Fruit fly (Drosophila melanogaster) whole organism, embryonic: ENCODE data around the gene Gyc89Da.
A peak's percentile ranks its signal among the peaks of the same experiment; 100 is the strongest.

Experiments used
- BtbVII ChIP-seq: fragments of 200-800 bp; sonication (Bioruptor generic); optimal IDR thresholded peaks from 3 replicates; lab custom pipeline; 2017; ENCODE audit warnings: missing biosample characterization, mild to moderate bottlenecking, missing genetic modification characterization
- CG11085 ChIP-seq: fragments of 200-800 bp; sonication (Bioruptor generic); IDR thresholded peaks from 2 replicates; pipeline ENCODE4 v1.3.6; 2022; ENCODE audit warnings: missing biosample characterization, missing genetic modification characterization
- CG11247 ChIP-seq: fragments of 200-800 bp; sonication (Bioruptor generic); IDR thresholded peaks from 2 replicates; pipeline ENCODE4 v1.3.6; 2022; ENCODE audit warnings: missing biosample characterization, missing genetic modification characterization
- CG1233 ChIP-seq: fragments of 200-800 bp; sonication (Bioruptor generic); optimal IDR thresholded peaks from 4 replicates; lab custom pipeline; 2018; ENCODE audit warnings: missing biosample characterization, mild to moderate bottlenecking, missing genetic modification characterization
- CG17385 ChIP-seq: fragments of 200-800 bp; sonication (Bioruptor generic); optimal IDR thresholded peaks from 3 replicates; lab custom pipeline; 2018; ENCODE audit warnings: missing biosample characterization, mild to moderate bottlenecking, missing genetic modification characterization
- CG17829 ChIP-seq: fragments of 200-800 bp; optimal IDR thresholded peaks from 2 replicates; lab custom pipeline; 2019; ENCODE audit warnings: missing biosample characterization, mild to moderate bottlenecking, missing genetic modification characterization, moderate library complexity
- CG34422 ChIP-seq: fragments of 200-800 bp; sonication (Bioruptor generic); IDR thresholded peaks from 3 replicates; pipeline ENCODE4 v1.3.6; 2022; ENCODE audit warnings: missing biosample characterization, missing genetic modification characterization
- CG4282 ChIP-seq: fragments of 200-800 bp; sonication (Bioruptor generic); optimal IDR thresholded peaks from 2 replicates; lab custom pipeline; 2016; ENCODE audit warnings: missing biosample characterization, missing genetic modification characterization
- CG6683 ChIP-seq: fragments of 200-800 bp; sonication (Bioruptor generic); optimal IDR thresholded peaks from 2 replicates; lab custom pipeline; 2017; ENCODE audit warnings: missing biosample characterization, mild to moderate bottlenecking, missing genetic modification characterization, missing genetic modification reagents
- CG8478 ChIP-seq: fragments of >200 bp; optimal IDR thresholded peaks from 2 replicates; lab custom pipeline; 2018
- CG8944 ChIP-seq: fragments of 200-800 bp; sonication (Bioruptor generic); optimal IDR thresholded peaks from 3 replicates; lab custom pipeline; 2016; ENCODE audit warnings: missing biosample characterization, missing genetic modification characterization
- CG9797 ChIP-seq: fragments of 200-800 bp; sonication (Bioruptor generic); optimal IDR thresholded peaks from 3 replicates; lab custom pipeline; 2018; ENCODE audit warnings: missing biosample characterization, mild to moderate bottlenecking, missing genetic modification characterization
- Dfd ChIP-seq, 2 experiments: fragments of >200 bp; optimal IDR thresholded peaks; 2 replicates each; lab custom pipeline; 2017; ENCODE audit warnings: missing biosample characterization in 2 of 2, missing genetic modification characterization in 2 of 2
- Dp ChIP-seq: fragments of 200-800 bp; sonication (Bioruptor generic); optimal IDR thresholded peaks from 2 replicates; lab custom pipeline; 2018; ENCODE audit warnings: missing biosample characterization, mild to moderate bottlenecking, missing genetic modification characterization, moderate library complexity
- E2f2 ChIP-seq: fragments of 200-800 bp; sonication (Bioruptor generic); IDR thresholded peaks from 2 replicates; pipeline ENCODE4 v1.3.6; 2022; ENCODE audit warnings: missing biosample characterization, missing genetic modification characterization
- Ets65A ChIP-seq: fragments of 200-800 bp; sonication (Bioruptor generic); peaks from one replicate; lab custom pipeline; 2016; ENCODE audit warnings: missing biosample characterization, missing genetic modification characterization
- GATAe ChIP-seq: fragments of 200-800 bp; sonication (Bioruptor generic); conservative IDR thresholded peaks from 2 replicates; pipeline ENCODE4 v1.3.6; 2022; ENCODE audit warnings: missing biosample characterization, missing genetic modification characterization
- H15 ChIP-seq: fragments of 200-800 bp; sonication (Bioruptor generic); IDR thresholded peaks from 3 replicates; pipeline ENCODE4 v1.3.6; 2022; ENCODE audit warnings: missing biosample characterization, missing genetic modification characterization
- Hmx ChIP-seq: fragments of 200-800 bp; sonication (Bioruptor generic); optimal IDR thresholded peaks from 2 replicates; lab custom pipeline; 2016; ENCODE audit warnings: missing biosample characterization, missing genetic modification characterization
- Lim3 ChIP-seq: fragments of 200-800 bp; sonication (Bioruptor generic); IDR thresholded peaks from 2 replicates; pipeline ENCODE4 v1.3.6; 2022; ENCODE audit warnings: missing biosample characterization, missing genetic modification characterization
- Meics ChIP-seq: fragments of 200-800 bp; sonication (Bioruptor generic); optimal IDR thresholded peaks from 2 replicates; lab custom pipeline; 2017; ENCODE audit warnings: missing biosample characterization, mild to moderate bottlenecking, missing genetic modification characterization
- Pdp1 ChIP-seq, 2 experiments: fragments of 200-800 bp; sonication (Bioruptor generic); optimal IDR thresholded peaks; 3 replicates each; lab custom pipeline; 2016; ENCODE audit warnings: missing biosample characterization in 2 of 2, missing genetic modification characterization in 2 of 2, mild to moderate bottlenecking in 1 of 2, moderate library complexity in 1 of 2
- Rx ChIP-seq: fragments of 200-800 bp; sonication (Bioruptor generic); IDR thresholded peaks from 2 replicates; pipeline ENCODE4 v1.3.6; 2022; ENCODE audit warnings: missing biosample characterization, missing genetic modification characterization
- Scr ChIP-seq: fragments of 200-800 bp; sonication (Bioruptor generic); IDR thresholded peaks from 2 replicates; pipeline ENCODE4 v1.3.6; 2022; ENCODE audit warnings: missing biosample characterization, missing genetic modification characterization; ENCODE audit not compliant: partially characterized antibody
- Side ChIP-seq: fragments of 200-800 bp; sonication (Bioruptor generic); optimal IDR thresholded peaks from 2 replicates; lab custom pipeline; 2016; ENCODE audit warnings: missing biosample characterization, missing genetic modification characterization
- bcd ChIP-seq: fragments of 200-800 bp; sonication (Bioruptor generic); optimal IDR thresholded peaks from 2 replicates; lab custom pipeline; 2017; ENCODE audit warnings: missing biosample characterization, mild to moderate bottlenecking, missing genetic modification characterization
- bsh ChIP-seq, 2 experiments: fragments of 200-800 bp; sonication (Bioruptor generic); optimal IDR thresholded peaks; 2 replicates each; lab custom pipeline; 2017 to 2018; ENCODE audit warnings: mild to moderate bottlenecking in 2 of 2, missing biosample characterization in 2 of 2, missing genetic modification characterization in 2 of 2, moderate library complexity in 1 of 2
- cas ChIP-seq: fragments of 200-800 bp; sonication (Bioruptor generic); IDR thresholded peaks from 2 replicates; pipeline ENCODE4 v1.3.6; 2022; ENCODE audit warnings: missing biosample characterization, missing genetic modification characterization
- disco-r ChIP-seq: fragments of 200-800 bp; sonication (Bioruptor generic); optimal IDR thresholded peaks from 2 replicates; lab custom pipeline; 2016; ENCODE audit warnings: missing biosample characterization, missing genetic modification characterization
- dysf ChIP-seq: fragments of 200-800 bp; sonication (Bioruptor generic); IDR thresholded peaks from 3 replicates; pipeline ENCODE4 v1.3.6; 2022; ENCODE audit warnings: missing biosample characterization, missing genetic modification characterization
- fd102C ChIP-seq: fragments of 200-800 bp; sonication (Bioruptor generic); optimal IDR thresholded peaks from 2 replicates; lab custom pipeline; 2018; ENCODE audit warnings: missing biosample characterization, mild to moderate bottlenecking, missing genetic modification characterization, moderate library complexity
- gce ChIP-seq: fragments of 200-800 bp; sonication (Bioruptor generic); IDR thresholded peaks from 3 replicates; pipeline ENCODE4 v1.3.6; 2022; ENCODE audit warnings: missing biosample characterization, missing genetic modification characterization
- grau ChIP-seq: fragments of 200-800 bp; optimal IDR thresholded peaks from 3 replicates; lab custom pipeline; 2019; ENCODE audit warnings: missing biosample characterization, mild to moderate bottlenecking, missing genetic modification characterization, moderate library complexity
- hth ChIP-seq: fragments of >200 bp; optimal IDR thresholded peaks from 2 replicates; lab custom pipeline; 2017; ENCODE audit warnings: inconsistent platforms
- jigr1 ChIP-seq: fragments of 200-800 bp; sonication (Bioruptor generic); IDR thresholded peaks from 3 replicates; pipeline ENCODE4 v1.3.6; 2022; ENCODE audit warnings: missing biosample characterization, missing genetic modification characterization
- jing ChIP-seq: fragments of 200-800 bp; sonication (Bioruptor generic); optimal IDR thresholded peaks from 2 replicates; lab custom pipeline; 2018; ENCODE audit warnings: missing biosample characterization, mild to moderate bottlenecking, missing genetic modification characterization
- lmd ChIP-seq: fragments of 200-800 bp; sonication (Bioruptor generic); IDR thresholded peaks from 2 replicates; pipeline ENCODE4 v1.3.6; 2022; ENCODE audit warnings: missing biosample characterization, missing genetic modification characterization
- mam ChIP-seq: fragments of 200-800 bp; sonication (Bioruptor generic); optimal IDR thresholded peaks from 3 replicates; lab custom pipeline; 2016; ENCODE audit warnings: missing biosample characterization, missing genetic modification characterization
- nerfin-1 ChIP-seq: fragments of 200-800 bp; sonication (Bioruptor generic); optimal IDR thresholded peaks from 3 replicates; lab custom pipeline; 2019; ENCODE audit warnings: missing biosample characterization, mild to moderate bottlenecking, missing genetic modification characterization, moderate library complexity
- otp ChIP-seq: fragments of 200-800 bp; sonication (Bioruptor generic); IDR thresholded peaks from 3 replicates; pipeline ENCODE4, ENCODE4 v1.3.6; 2022; ENCODE audit warnings: missing biosample characterization, missing genetic modification characterization
- pros ChIP-seq: fragments of 200-800 bp; sonication (Bioruptor generic); optimal IDR thresholded peaks from 3 replicates; lab custom pipeline; 2019; ENCODE audit warnings: missing biosample characterization, mild to moderate bottlenecking, missing genetic modification characterization, moderate library complexity
- run ChIP-seq: fragments of 200-800 bp; sonication (Bioruptor generic); optimal IDR thresholded peaks from 3 replicates; lab custom pipeline; 2018; ENCODE audit warnings: missing biosample characterization, mild to moderate bottlenecking, missing genetic modification characterization
- salm ChIP-seq: fragments of 200-800 bp; sonication (Bioruptor generic); optimal IDR thresholded peaks from 2 replicates; lab custom pipeline; 2018; ENCODE audit warnings: missing biosample characterization, mild to moderate bottlenecking, missing genetic modification characterization
- sim ChIP-seq: fragments of 200-800 bp; sonication (Bioruptor generic); IDR thresholded peaks from 2 replicates; pipeline ENCODE4 v1.3.6; 2022; ENCODE audit warnings: missing biosample characterization, missing genetic modification characterization
- sisA ChIP-seq: fragments of 200-800 bp; sonication (Bioruptor generic); IDR thresholded peaks from 2 replicates; pipeline ENCODE4 v1.3.6; 2022; ENCODE audit warnings: missing biosample characterization, missing genetic modification characterization
- so ChIP-seq: fragments of 200-800 bp; sonication (Bioruptor generic); IDR thresholded peaks from 3 replicates; pipeline ENCODE4 v1.3.6; 2022; ENCODE audit warnings: missing biosample characterization, missing genetic modification characterization
- tio ChIP-seq: fragments of 200-800 bp; sonication (Bioruptor generic); optimal IDR thresholded peaks from 2 replicates; lab custom pipeline; 2017; ENCODE audit warnings: missing biosample characterization, missing genetic modification characterization, inconsistent platforms
- tll ChIP-seq, 2 experiments: fragments of 200-800 bp in 1 of 2; fragments of >200 bp in 1 of 2; sonication (Bioruptor generic) in 1 of 2; optimal IDR thresholded peaks; 2 replicates each; lab custom pipeline; 2017 to 2019; ENCODE audit warnings: missing biosample characterization in 2 of 2, missing genetic modification characterization in 2 of 2, mild to moderate bottlenecking in 1 of 2, moderate library complexity in 1 of 2
- ttk ChIP-seq: fragments of 200-800 bp; sonication (Bioruptor generic); IDR thresholded peaks from 2 replicates; pipeline ENCODE4 v2.1.2; 2022; ENCODE audit warnings: missing biosample characterization, missing genetic modification characterization
- vvl ChIP-seq: fragments of 200-800 bp; sonication (Bioruptor generic); IDR thresholded peaks from 2 replicates; pipeline ENCODE4 v1.3.6; 2022; ENCODE audit warnings: missing biosample characterization, missing genetic modification characterization

Gene Gyc89Da

dm6 chr3R:16524178-16524577, 51.8 kb downstream of the Gyc89Da start (continued):
- TF ChIP-seq vvl = peak; percentile 90
- no peak for TF ChIP-seq tio (GFP tag; lab: Kevin White, UChicago)
- no peak for TF ChIP-seq hth (lab: Kevin White, UChicago)
- peak; percentile 73 for TF ChIP-seq lmd (GFP tag; lab: Robert Waterston, UW)
- no peak for TF ChIP-seq CG9797 (GFP tag; lab: Kevin White, UChicago)
- no peak for TF ChIP-seq BtbVII
- TF ChIP-seq salm (tag; lab: Kevin White, UChicago) = peak; percentile 72
- TF ChIP-seq, all 482 proteins: peak for 234

- no peak for TF ChIP-seq mam (GFP tag; lab: Kevin White, UChicago)
- TF ChIP-seq jigr1 (GFP tag; lab: Robert Waterston, UW) = no peak
- TF ChIP-seq CG4282 (GFP tag; lab: Kevin White, UChicago) = peak; percentile 15
- TF ChIP-seq gce (GFP tag; lab: Robert Waterston, UW) = 0 out of 3 replicates have a peak, but pooled peaks have one; percentile 65
- peak; percentile 31 for TF ChIP-seq jing (GFP tag; lab: Kevin White, UChicago)
- TF ChIP-seq tll (GFP tag; optimal IDR thresholded peaks at IDR 0.05; lab: Kevin White, UChicago) = no peak
- TF ChIP-seq Meics (GFP tag; lab: Kevin White, UChicago) = no peak
- TF ChIP-seq Pdp1 (GFP tag; optimal IDR thresholded peaks at IDR 0.05; lab: Kevin White, UChicago) = peak in 1 of 2 experiments; percentile 56
- TF ChIP-seq CG11247 = 0 out of 2 replicates have a peak, but pooled peaks have one; percentile 13
- no peak for TF ChIP-seq Lim3
- peak; percentile 53 for TF ChIP-seq bcd
- no peak for TF ChIP-seq cas (GFP tag; lab: Robert Waterston, UW)
- TF ChIP-seq CG17829 (tag; lab: Kevin White, UChicago) = peak; percentile 29
- peak; percentile 36 for TF ChIP-seq Side (GFP tag; lab: Kevin White, UChicago)
- no peak; the same call in 2 of the 3 replicates for TF ChIP-seq dysf (GFP tag; lab: Robert Waterston, UW)
- no peak for TF ChIP-seq so (GFP tag; lab: Robert Waterston, UW)
- peak; percentile 18 for TF ChIP-seq CG6683 (GFP tag; lab: Kevin White, UChicago)
- no peak for TF ChIP-seq pros
- TF ChIP-seq CG8944 (GFP tag; lab: Kevin White, UChicago) = peak; percentile 45
- peak; percentile 71 for TF ChIP-seq sisA (GFP tag; lab: Robert Waterston, UW)
- no peak for TF ChIP-seq GATAe (GFP tag; lab: Robert Waterston, UW)
- TF ChIP-seq ttk (GFP tag; lab: Robert Waterston, UW) = peak; percentile 26; the same call in 1 of the 2 replicates
- peak; percentile 19 for TF ChIP-seq CG17385 (GFP tag; lab: Kevin White, UChicago)
- TF ChIP-seq CG8478 = no peak
- no peak for TF ChIP-seq fd102C
- no peak for TF ChIP-seq CG11085 (GFP tag; lab: Robert Waterston, UW)
- TF ChIP-seq Dp (GFP tag; lab: Kevin White, UChicago) = no peak
- TF ChIP-seq otp = peak; percentile 63; the same call in 1 of the 3 replicates
- TF ChIP-seq Rx (GFP tag; lab: Robert Waterston, UW) = no peak
- no peak for TF ChIP-seq Dfd (GFP tag; optimal IDR thresholded peaks at IDR 0.05; lab: Kevin White, UChicago)
- TF ChIP-seq nerfin-1 (tag; lab: Kevin White, UChicago) = peak; percentile 26
- TF ChIP-seq E2f2 (GFP tag; lab: Robert Waterston, UW) = no peak
- TF ChIP-seq Ets65A (GFP tag; lab: Kevin White, UChicago) = peak; percentile 90
- TF ChIP-seq sim (GFP tag; lab: Robert Waterston, UW) = 0 out of 2 replicates have a peak, but pooled peaks have one; percentile 40
- TF ChIP-seq run (tag; lab: Kevin White, UChicago) = no peak
- TF ChIP-seq bsh (GFP tag; optimal IDR thresholded peaks at IDR 0.05; lab: Kevin White, UChicago) = peak; percentile 46 to 81
- TF ChIP-seq CG1233 (GFP tag; lab: Kevin White, UChicago) = peak; percentile 81
- TF ChIP-seq Hmx (GFP tag; lab: Kevin White, UChicago) = no peak
- TF ChIP-seq Scr = no peak
- peak; percentile 43; the same call in 1 of the 3 replicates for TF ChIP-seq CG34422 (GFP tag; lab: Robert Waterston, UW)
- TF ChIP-seq H15 (GFP tag; lab: Robert Waterston, UW) = no peak
- peak; percentile 11 for TF ChIP-seq grau
- TF ChIP-seq disco-r (GFP tag; lab: Kevin White, UChicago) = no peak
Measured at dm6 chr3R:16524593-16525111, 52.3 kb downstream of the Gyc89Da start.
